Worm (Caenorhabditis elegans) whole organism, L4/young adult: ENCODE data around the gene Y71H2B.4.

ENCODE experiments used
- W03F9.2 ChIP-seq: fragments of 150-350 bp; optimal IDR thresholded peaks from 2 replicates; lab custom pipeline; 2014; ENCODE audit warnings: missing biosample characterization, missing genetic modification characterization
- dao-5 ChIP-seq: sonication (generic microtip); optimal IDR thresholded peaks from 2 replicates; lab custom pipeline; 2016; ENCODE audit warnings: missing genotype, missing genetic modification characterization, moderate library complexity, missing compliant biosample characterization
- him-1 ChIP-seq: sonication (generic microtip); optimal IDR thresholded peaks from 2 replicates; lab custom pipeline; 2016; ENCODE audit warnings: missing genotype, missing genetic modification reagents, missing genetic modification characterization, missing compliant biosample characterization

DNA sequence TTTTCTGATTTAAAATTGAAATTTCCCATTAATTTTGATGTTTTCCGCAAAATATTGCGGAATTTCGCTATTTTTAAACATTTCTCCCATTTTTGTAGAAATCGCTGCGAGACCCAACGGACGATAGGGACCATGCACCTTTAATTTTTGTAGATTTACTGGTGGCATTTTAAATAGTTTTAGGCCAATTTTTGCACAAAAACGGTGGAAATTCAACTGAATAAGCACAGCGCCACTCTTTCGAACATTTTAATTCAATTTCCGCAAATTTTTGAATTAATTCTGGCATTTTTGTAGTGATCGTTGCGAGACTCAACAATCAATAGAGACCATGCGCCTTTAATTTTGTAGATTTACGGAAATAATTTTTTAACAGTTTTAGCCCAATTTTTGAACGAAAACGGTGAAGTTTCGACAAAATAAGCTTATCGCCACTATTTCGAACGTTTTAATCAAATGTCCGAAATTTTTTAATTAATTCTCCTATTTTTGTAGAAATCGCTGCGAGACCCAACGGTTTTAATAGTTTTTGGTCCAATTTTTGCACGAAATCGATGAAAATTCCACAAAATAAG is 20.2 kb upstream of the Y71H2B.4 start:
- TF ChIP-seq W03F9.2 (no peak), dao-5 (tag; lab: Kevin White, UChicago) (no peak), him-1 (tag; lab: Kevin White, UChicago) (no peak)
